Worm (Caenorhabditis elegans): ENCODE results near the gene R02F2.8.

The R02F2.8 gene

DNA sequence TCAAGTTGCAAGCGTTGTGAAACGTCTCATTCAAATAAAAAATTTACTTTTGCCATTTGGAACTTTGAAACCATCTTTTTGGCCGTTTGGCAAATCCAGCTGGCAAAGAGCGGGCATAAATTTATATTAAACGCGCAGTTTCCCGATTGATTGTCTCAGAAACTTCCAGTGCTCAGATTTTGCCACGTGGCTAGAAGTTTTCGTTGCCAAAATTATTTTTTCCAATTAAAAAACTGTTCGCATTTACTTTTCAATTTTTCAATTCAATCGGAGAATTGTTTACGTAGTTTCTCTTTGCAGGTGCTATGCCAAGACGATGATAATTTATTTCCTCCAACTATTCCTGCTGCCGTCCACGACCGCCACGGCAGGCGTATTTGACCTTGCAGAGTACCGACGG, 41.8 kb downstream of the R02F2.8 start, which contains the start of gene F48E8.4:
F48E8.4 (plus strand) TSS at position 301 of the 400 bp plus-strand sequence.
- 0 out of 2 replicates have a peak, but pooled peaks have one; percentile 16 for TF ChIP-seq mcd-1 (GFP tag; IDR thresholded peaks at IDR 0.05)
- no peak for TF ChIP-seq chd-7 (tag; optimal IDR thresholded peaks at IDR 0.05)
- 0 out of 2 replicates have a peak, but pooled peaks have one; percentile 18 for TF ChIP-seq B0336.3 (GFP tag; IDR thresholded peaks at IDR 0.05)
- TF ChIP-seq repo-1 (tag; optimal IDR thresholded peaks at IDR 0.05) = peak; percentile 19
- TF ChIP-seq aptf-2 (GFP tag; conservative IDR thresholded peaks at IDR 0.05) = no peak
- no peak for TF ChIP-seq lag-1 (GFP tag; IDR thresholded peaks at IDR 0.05)
- TF ChIP-seq snpc-1.3 (tag; optimal IDR thresholded peaks at IDR 0.05; ENCODE audit: insufficient read depth) = no peak

DNA sequence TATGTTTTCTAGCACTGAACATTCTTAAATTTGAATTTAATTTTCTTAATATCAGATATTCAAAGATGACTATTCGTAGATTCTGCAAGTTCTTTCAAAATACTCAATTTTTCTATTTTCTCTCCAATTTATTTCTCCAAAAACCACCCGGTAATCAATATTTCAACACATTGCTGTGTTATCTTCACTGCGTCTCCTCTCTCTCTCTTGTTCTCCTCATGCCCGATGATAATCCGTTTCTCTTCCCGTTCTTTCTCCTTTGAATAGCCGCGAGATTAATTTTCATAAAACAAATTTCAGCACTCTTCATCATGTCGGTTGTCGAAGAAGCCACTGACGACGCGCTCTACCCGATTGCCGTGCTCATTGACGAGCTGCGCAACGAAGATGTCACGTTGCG, 44.6 kb downstream of the R02F2.8 start, which contains the start of gene paa-1:
paa-1 (plus strand) TSS at position 301 of the 400 bp plus-strand sequence.
- no peak for TF ChIP-seq C17E4.6 (GFP tag; IDR thresholded peaks at IDR 0.05)
- no peak for TF ChIP-seq tbx-9 (tag; optimal IDR thresholded peaks at IDR 0.05; ENCODE audit: borderline replicate concordance)
- TF ChIP-seq B0019.2 (GFP tag; conservative IDR thresholded peaks at IDR 0.05) = no peak

DNA sequence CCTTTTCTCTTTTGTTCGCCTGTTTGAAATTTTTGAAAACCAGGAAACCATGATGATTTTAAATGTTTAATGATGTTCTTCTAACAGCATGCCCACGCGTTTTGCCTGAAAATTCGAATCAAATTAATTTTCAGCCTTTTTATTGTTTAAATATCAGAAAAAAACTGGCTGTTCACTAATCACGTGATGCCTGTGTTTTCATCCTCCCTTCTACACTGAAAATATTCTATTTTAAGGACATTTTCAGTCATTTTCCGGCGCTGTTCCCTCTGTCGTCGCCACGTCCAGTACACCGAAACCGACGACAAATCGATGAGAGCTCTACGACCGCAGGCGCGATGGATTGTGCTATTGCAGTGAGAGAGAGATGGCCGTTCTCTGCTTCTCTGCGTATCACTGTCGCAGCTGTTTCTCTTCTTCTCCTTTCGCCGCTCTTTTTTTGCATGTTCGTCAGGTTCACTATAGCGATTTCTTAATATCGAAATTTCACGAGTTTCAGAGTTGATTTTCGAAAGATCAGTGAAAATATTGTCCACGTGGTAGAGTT, 45.2 kb downstream of the R02F2.8 start, which contains the start of gene F48E8.8:
F48E8.8 (minus strand) TSS at position 51 of the 547 bp plus-strand sequence.
- TF ChIP-seq F49E8.2 (tag; optimal IDR thresholded peaks at IDR 0.05; ENCODE audit: insufficient read depth) (no peak), ZK185.1 (tag; optimal IDR thresholded peaks at IDR 0.05; ENCODE audit: poor library complexity, severe bottlenecking) (peak; percentile 15), ztf-28 (GFP tag; IDR thresholded peaks at IDR 0.05) (no peak), egl-44 (GFP tag; IDR thresholded peaks at IDR 0.05) (0 out of 2 replicates have a peak, but pooled peaks have one; percentile 25), dox-1 (GFP tag; IDR thresholded peaks at IDR 0.05) (peak; percentile 24; the same call in 1 of the 2 replicates), ceh-27 (GFP tag; optimal IDR thresholded peaks at IDR 0.05) (peak; percentile 22), lin-40 (tag; optimal IDR thresholded peaks at IDR 0.05) (peak; percentile 21), hmg-1.2 (GFP tag; IDR thresholded peaks at IDR 0.05) (peak; percentile 76; the same call in 1 of the 2 replicates), zfh-2 (GFP tag; conservative IDR thresholded peaks at IDR 0.05) (peak; percentile 77), akir-1 (GFP tag; optimal IDR thresholded peaks at IDR 0.05) (no peak), pbrm-1 (GFP tag; IDR thresholded peaks at IDR 0.05) (peak; percentile 45; the same call in 1 of the 2 replicates), Y79H2A.3 (GFP tag; conservative IDR thresholded peaks at IDR 0.05) (no peak), egl-18 (GFP tag; IDR thresholded peaks at IDR 0.05) (no peak), lin-54 (GFP tag; optimal IDR thresholded peaks at IDR 0.05) (peak; percentile 51), zim-3 (tag; optimal IDR thresholded peaks at IDR 0.05) (no peak), cebp-1 (GFP tag; IDR thresholded peaks at IDR 0.05) (0 out of 2 replicates have a peak, but pooled peaks have one; percentile 13), cebp-1 (tag; optimal IDR thresholded peaks at IDR 0.05) (peak; percentile 81), ztf-18 (tag; optimal IDR thresholded peaks at IDR 0.05) (peak; percentile 22), nhr-80 (tag; optimal IDR thresholded peaks at IDR 0.05) (peak; percentile 31), ccch-3 (GFP tag; optimal IDR thresholded peaks at IDR 0.05) (no peak), ztf-22 (GFP tag; optimal IDR thresholded peaks at IDR 0.05) (no peak), cebp-2 (GFP tag; IDR thresholded peaks at IDR 0.05) (no peak), tbx-9 (tag; optimal IDR thresholded peaks at IDR 0.05; ENCODE audit: borderline replicate concordance) (no peak), lin-35 (GFP tag; optimal IDR thresholded peaks at IDR 0.05) (peak in 1 of 3 experiments; percentile 43), F55B11.4 (tag; optimal IDR thresholded peaks at IDR 0.05; ENCODE audit: borderline replicate concordance, insufficient read depth) (no peak), tbp1 (GFP tag; optimal IDR thresholded peaks at IDR 0.05) (peak; percentile 21), madf-10 (tag; optimal IDR thresholded peaks at IDR 0.05) (peak; percentile 13), attf-5 (GFP tag; optimal IDR thresholded peaks at IDR 0.05) (peak; percentile 90), mcd-1 (GFP tag; IDR thresholded peaks at IDR 0.05) (peak; percentile 80), mes-4 (tag; optimal IDR thresholded peaks at IDR 0.05) (no peak), F52B5.7 (tag; optimal IDR thresholded peaks at IDR 0.05) (no peak)
